Fruit fly (Drosophila melanogaster): Measurements from ENCODE around the gene CG18284.

Gene CG18284

dm6 chr2L:10682912-10683311, 39.1 kb downstream of the CG18284 start (continued):
- peak; percentile 26 for TF ChIP-seq zfh2 (GFP tag; optimal IDR thresholded peaks at IDR 0.05)
- peak; percentile 23; the same call in 1 of the 3 replicates for TF ChIP-seq row (GFP tag; IDR thresholded peaks at IDR 0.05)
- TF ChIP-seq Vsx1 (GFP tag; optimal IDR thresholded peaks at IDR 0.05), result no peak
- TF ChIP-seq gro (GFP tag; optimal IDR thresholded peaks at IDR 0.05), result peak; percentile 22
- no peak for TF ChIP-seq emc (GFP tag; optimal IDR thresholded peaks at IDR 0.05)
- TF ChIP-seq Usf (GFP tag; optimal IDR thresholded peaks at IDR 0.05), result peak; percentile 7
- TF ChIP-seq BEAF-32 (GFP tag; optimal IDR thresholded peaks at IDR 0.05), result no peak
- TF ChIP-seq Mrtf (GFP tag; IDR thresholded peaks at IDR 0.05), result no peak
- TF ChIP-seq GATAe (GFP tag; conservative IDR thresholded peaks at IDR 0.05), result no peak
- TF ChIP-seq az2 (GFP tag; optimal IDR thresholded peaks at IDR 0.05), result no peak
- TF ChIP-seq CG11247 (GFP tag; IDR thresholded peaks at IDR 0.05), result no peak
- TF ChIP-seq CG16815 (GFP tag; optimal IDR thresholded peaks at IDR 0.05), result peak; percentile 18
- TF ChIP-seq D19B (GFP tag; optimal IDR thresholded peaks at IDR 0.05), result peak; percentile 86
- TF ChIP-seq Med (GFP tag), result peak; percentile 87
- peak; percentile 18 for TF ChIP-seq grau (tag; optimal IDR thresholded peaks at IDR 0.05)
- TF ChIP-seq pfk (GFP tag; optimal IDR thresholded peaks at IDR 0.05), result no peak
- TF ChIP-seq Tbp (GFP tag; optimal IDR thresholded peaks at IDR 0.05), result no peak
- TF ChIP-seq Dad (GFP tag; optimal IDR thresholded peaks at IDR 0.05), result no peak
- TF ChIP-seq cas (GFP tag; IDR thresholded peaks at IDR 0.05), result no peak
- TF ChIP-seq CG13424 (tag; optimal IDR thresholded peaks at IDR 0.05), result no peak
- no peak for TF ChIP-seq tna (GFP tag; IDR thresholded peaks at IDR 0.05; ENCODE audit: partially characterized antibody)
- TF ChIP-seq NFAT (GFP tag; IDR thresholded peaks at IDR 0.05), result 0 out of 2 replicates have a peak, but pooled peaks have one; percentile 24
- 0 out of 2 replicates have a peak, but pooled peaks have one; percentile 15 for TF ChIP-seq vvl (GFP tag; IDR thresholded peaks at IDR 0.05)
- TF ChIP-seq BtbVII (GFP tag; optimal IDR thresholded peaks at IDR 0.05), result no peak
- peak; percentile 36 for TF ChIP-seq sens (GFP tag)
- TF ChIP-seq CG8944 (GFP tag; optimal IDR thresholded peaks at IDR 0.05), result no peak
- TF ChIP-seq CG5180 (GFP tag; optimal IDR thresholded peaks at IDR 0.05), result no peak
- peak; percentile 26 for TF ChIP-seq Meics (GFP tag; optimal IDR thresholded peaks at IDR 0.05)
- no peak for TF ChIP-seq H2.0 (GFP tag; IDR thresholded peaks at IDR 0.05)
- TF ChIP-seq CG9932 (GFP tag; IDR thresholded peaks at IDR 0.05), result peak; percentile 72
- TF ChIP-seq CG7963 (GFP tag; IDR thresholded peaks at IDR 0.05; ENCODE audit: partially characterized antibody), result no peak
- no peak for TF ChIP-seq CkIIα-i1 (GFP tag; IDR thresholded peaks at IDR 0.05)
- TF ChIP-seq CG14965 (GFP tag; optimal IDR thresholded peaks at IDR 0.05; ENCODE audit: borderline replicate concordance), result no peak
- peak; percentile 28; the same call in 1 of the 2 replicates for TF ChIP-seq slbo (GFP tag; IDR thresholded peaks at IDR 0.05)
- TF ChIP-seq gem (tag; optimal IDR thresholded peaks at IDR 0.05), result peak; percentile 42
- peak; percentile 1 for TF ChIP-seq lab (GFP tag; optimal IDR thresholded peaks at IDR 0.05)
- peak; percentile 4 for TF ChIP-seq bcd (GFP tag; optimal IDR thresholded peaks at IDR 0.05)
- TF ChIP-seq CG2120 (GFP tag; optimal IDR thresholded peaks at IDR 0.05), result peak; percentile 56
- TF ChIP-seq CG33557 (GFP tag; optimal IDR thresholded peaks at IDR 0.05), result no peak
- TF ChIP-seq hth (optimal IDR thresholded peaks at IDR 0.05), result no peak
- TF ChIP-seq Lhr (GFP tag; optimal IDR thresholded peaks at IDR 0.05), result no peak
- TF ChIP-seq CG12769 (tag; optimal IDR thresholded peaks at IDR 0.05), result peak; percentile 4
- no peak for TF ChIP-seq CG8924 (tag; optimal IDR thresholded peaks at IDR 0.05)
- peak; percentile 14 for TF ChIP-seq Hsf (GFP tag; optimal IDR thresholded peaks at IDR 0.05)
- TF ChIP-seq lilli (GFP tag; optimal IDR thresholded peaks at IDR 0.05), result peak; percentile 43
- no peak for TF ChIP-seq sim (GFP tag; IDR thresholded peaks at IDR 0.05)
- no peak for TF ChIP-seq CG12219 (GFP tag; optimal IDR thresholded peaks at IDR 0.05)
- TF ChIP-seq Neu2 (GFP tag; optimal IDR thresholded peaks at IDR 0.05; ENCODE audit: borderline replicate concordance), result no peak
- TF ChIP-seq ci (GFP tag; IDR thresholded peaks at IDR 0.05), result no peak
- TF ChIP-seq CG3281 (GFP tag; optimal IDR thresholded peaks at IDR 0.05), result peak; percentile 18
- peak; percentile 1 for TF ChIP-seq CG30403 (GFP tag; optimal IDR thresholded peaks at IDR 0.05)
- no peak for TF ChIP-seq Mes4 (GFP tag; optimal IDR thresholded peaks at IDR 0.05)
